Worm (Caenorhabditis elegans): ENCODE results near the gene Y69A2AR.19.

The Y69A2AR.19 gene

DNA sequence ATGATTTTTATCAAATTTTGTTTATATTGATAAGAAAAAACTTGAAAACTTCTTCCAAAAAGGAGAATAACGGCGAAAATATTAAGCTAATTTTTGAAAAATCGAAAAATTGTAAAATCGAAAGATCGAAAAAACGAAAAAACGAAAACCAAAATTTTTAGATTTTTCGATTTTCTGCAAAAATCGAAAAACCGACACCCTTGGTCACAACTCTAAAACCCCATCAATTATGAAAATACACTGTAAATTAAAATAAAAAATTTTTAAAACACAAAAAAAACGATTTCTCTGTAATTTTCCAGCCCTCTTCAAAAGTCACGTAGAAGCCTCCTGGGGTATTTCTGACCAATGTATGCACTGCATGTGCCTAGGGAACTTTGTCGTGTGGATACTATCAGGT is 18.5 kb upstream of the Y69A2AR.19 start, which contains the start of gene ilys-1:
Gene ilys-1 (plus strand): TSS at position 301 of the 400 bp plus-strand sequence.
- TF ChIP-seq syd-9 (tag; optimal IDR thresholded peaks at IDR 0.05) (no peak), unc-55 (GFP tag; optimal IDR thresholded peaks at IDR 0.05) (no peak), madf-2 (tag; optimal IDR thresholded peaks at IDR 0.05) (no peak), nfya-1 (tag; optimal IDR thresholded peaks at IDR 0.05) (no peak), ceh-24 (tag; optimal IDR thresholded peaks at IDR 0.05) (no peak), ceh-14 (tag; optimal IDR thresholded peaks at IDR 0.05) (no peak), ama-1 (optimal IDR thresholded peaks at IDR 0.05) (no peak), ceh-48 (tag; optimal IDR thresholded peaks at IDR 0.05) (no peak), hlh-30 (tag; optimal IDR thresholded peaks at IDR 0.05; ENCODE audit: insufficient read depth) (no peak), unc-86 (tag; optimal IDR thresholded peaks at IDR 0.05) (no peak), nhr-11 (tag; optimal IDR thresholded peaks at IDR 0.05) (no peak)

DNA sequence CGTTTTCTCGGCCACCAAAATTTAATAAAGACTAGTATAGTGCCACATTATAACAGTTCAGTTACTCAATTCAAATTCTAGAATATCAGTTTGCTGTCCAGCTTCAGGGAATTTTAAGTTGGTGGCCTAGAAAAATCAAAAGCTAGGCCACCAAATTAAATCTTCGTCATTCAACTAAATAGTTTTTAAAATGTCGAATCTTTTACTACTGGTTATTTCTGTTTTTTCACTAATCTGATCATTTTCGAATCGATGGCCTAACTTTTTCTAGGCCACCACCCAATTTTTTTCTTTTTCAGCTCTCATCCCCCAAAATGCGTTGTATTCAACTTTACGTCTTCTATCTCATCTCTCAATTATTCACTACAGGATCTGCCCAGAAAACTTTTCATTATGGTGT is 12.2 kb upstream of the Y69A2AR.19 start, which contains the start of gene grd-16:
Gene grd-16 (plus strand): TSS at position 301 of the 400 bp plus-strand sequence.
- TF ChIP-seq K09A11.1 (tag; optimal IDR thresholded peaks at IDR 0.05; ENCODE audit: insufficient read depth) = no peak
- TF ChIP-seq ztf-16 (tag; optimal IDR thresholded peaks at IDR 0.05) = no peak
- TF ChIP-seq ceh-24 (tag; optimal IDR thresholded peaks at IDR 0.05) = no peak
- no peak for TF ChIP-seq hlh-8 (tag; optimal IDR thresholded peaks at IDR 0.05)
- TF ChIP-seq unc-55 (GFP tag; optimal IDR thresholded peaks at IDR 0.05) = no peak
- no peak for TF ChIP-seq ama-1 (optimal IDR thresholded peaks at IDR 0.05)
- TF ChIP-seq gmeb-2 (tag; optimal IDR thresholded peaks at IDR 0.05) = no peak
- TF ChIP-seq F13H6.1 (tag; optimal IDR thresholded peaks at IDR 0.05) = no peak
- no peak for TF ChIP-seq ceh-6 (GFP tag; optimal IDR thresholded peaks at IDR 0.05)
- no peak for TF ChIP-seq pha-4 (tag; optimal IDR thresholded peaks at IDR 0.05)
- TF ChIP-seq fax-1 (tag; optimal IDR thresholded peaks at IDR 0.05) = no peak
- no peak for TF ChIP-seq pat-9 (tag; optimal IDR thresholded peaks at IDR 0.05)
- no peak for TF ChIP-seq hlh-6 (tag; optimal IDR thresholded peaks at IDR 0.05)

DNA sequence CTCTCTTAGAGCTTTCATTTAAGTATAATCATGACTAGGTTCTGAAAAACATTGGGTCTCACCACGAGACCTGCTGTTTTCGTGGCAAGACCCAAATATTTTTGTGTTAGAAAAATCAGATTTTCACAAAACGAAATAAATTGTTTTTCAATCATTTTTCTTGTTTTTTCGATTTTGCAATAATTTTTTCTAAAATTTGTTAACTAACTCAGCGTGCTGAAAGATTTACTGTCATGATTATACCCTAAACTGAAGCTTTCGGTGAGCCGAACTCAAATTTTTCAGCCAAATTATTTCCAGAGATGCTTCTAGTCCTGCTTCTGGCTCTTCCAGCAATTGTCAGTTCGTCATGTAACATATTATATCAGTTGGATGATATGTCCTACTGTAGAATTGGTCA is 6.7 kb upstream of the Y69A2AR.19 start, which contains the start of gene Y69A2AL.2:
Gene Y69A2AL.2 (plus strand): TSS at position 301 of the 400 bp plus-strand sequence.
- no peak for TF ChIP-seq ceh-30 (tag; optimal IDR thresholded peaks at IDR 0.05)

DNA sequence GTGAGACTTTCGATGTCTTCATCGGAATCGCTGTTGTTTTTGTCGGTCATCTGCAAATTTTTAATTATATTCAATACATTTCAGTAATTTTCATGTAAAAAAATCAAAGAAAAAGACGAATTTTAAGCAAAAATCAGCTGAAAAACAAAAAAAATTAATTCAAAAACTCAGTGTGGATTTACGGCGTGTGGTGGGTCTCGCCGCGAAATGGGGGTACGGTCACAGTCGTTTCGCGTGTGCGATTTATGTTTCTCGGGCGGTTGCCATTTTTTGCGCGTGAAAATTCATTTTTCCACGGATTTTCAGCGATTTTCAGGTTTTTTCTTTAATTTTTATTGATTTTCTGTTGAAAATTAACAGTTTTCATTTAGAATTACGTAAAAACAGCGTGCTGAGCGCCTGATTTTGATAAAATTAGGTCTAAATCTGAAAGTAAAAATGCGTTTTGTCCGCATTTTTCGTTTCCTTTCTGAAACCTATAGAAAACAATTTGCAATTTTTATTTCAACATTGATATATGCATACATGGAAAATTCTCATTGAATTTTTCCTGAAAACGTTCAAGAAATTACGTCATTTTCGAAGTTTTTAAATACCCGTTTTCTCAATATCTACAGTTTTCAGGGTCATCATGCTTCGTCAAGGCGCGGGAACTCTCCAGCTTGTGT is 6.6 kb downstream of the Y69A2AR.19 start, which contains the start of the genes ccdc-12 and Y69A2AR.18:
Gene ccdc-12 (minus strand): TSS at position 57 of the 668 bp plus-strand sequence.
Gene Y69A2AR.18 (plus strand): TSS at position 618 of the 668 bp plus-strand sequence.
- TF ChIP-seq eyg-1 (tag; optimal IDR thresholded peaks at IDR 0.05) (no peak), ceh-24 (tag; optimal IDR thresholded peaks at IDR 0.05) (no peak), ceh-6 (GFP tag; optimal IDR thresholded peaks at IDR 0.05) (no peak), sdc-2 (tag; optimal IDR thresholded peaks at IDR 0.05) (no peak), dve-1 (tag; optimal IDR thresholded peaks at IDR 0.05) (no peak), hlh-30 (tag; optimal IDR thresholded peaks at IDR 0.05; ENCODE audit: insufficient read depth) (no peak), hlh-8 (tag; optimal IDR thresholded peaks at IDR 0.05) (no peak), lin-11 (tag; optimal IDR thresholded peaks at IDR 0.05) (no peak), ceh-18 (tag; optimal IDR thresholded peaks at IDR 0.05) (peak; percentile 5), K09A11.1 (tag; optimal IDR thresholded peaks at IDR 0.05; ENCODE audit: insufficient read depth) (no peak), C38D4.7 (GFP tag; optimal IDR thresholded peaks at IDR 0.05) (no peak), fkh-10 (GFP tag; optimal IDR thresholded peaks at IDR 0.05) (no peak), ceh-31 (tag; optimal IDR thresholded peaks at IDR 0.05) (peak; percentile 18), nfya-1 (tag; optimal IDR thresholded peaks at IDR 0.05) (peak; percentile 78), ets-4 (tag; optimal IDR thresholded peaks at IDR 0.05) (no peak), pat-9 (tag; optimal IDR thresholded peaks at IDR 0.05) (no peak), ceh-34 (tag; optimal IDR thresholded peaks at IDR 0.05) (no peak), unc-86 (tag; optimal IDR thresholded peaks at IDR 0.05) (no peak), madf-2 (tag; optimal IDR thresholded peaks at IDR 0.05) (no peak), syd-9 (tag; optimal IDR thresholded peaks at IDR 0.05) (no peak), F13H6.1 (tag; optimal IDR thresholded peaks at IDR 0.05) (no peak), fax-1 (tag; optimal IDR thresholded peaks at IDR 0.05) (no peak), ceh-2 (tag; optimal IDR thresholded peaks at IDR 0.05) (no peak), pqm-1 (tag; optimal IDR thresholded peaks at IDR 0.05) (no peak), pros-1 (tag; optimal IDR thresholded peaks at IDR 0.05) (no peak), unc-42 (tag; optimal IDR thresholded peaks at IDR 0.05) (peak; percentile 43), tbx-2 (tag; optimal IDR thresholded peaks at IDR 0.05) (peak; percentile 34), zip-5 (tag; optimal IDR thresholded peaks at IDR 0.05) (no peak), ahr-1 (tag; optimal IDR thresholded peaks at IDR 0.05) (no peak), odd-2 (tag; optimal IDR thresholded peaks at IDR 0.05) (no peak)

Measured in whole organism, late embryonic.